Worm (Caenorhabditis elegans) whole organism, L3 larva: ENCODE data around the gene M116.5.

Experiments used
- aly-2 ChIP-seq: fragments of 150-350 bp; optimal IDR thresholded peaks from 2 replicates; lab custom pipeline; 2014; ENCODE audit warnings: missing biosample characterization, missing genetic modification characterization
- ama-1 ChIP-seq: fragments of 150-350 bp; optimal IDR thresholded peaks from 2 replicates; lab custom pipeline; 2018
- ceh-82 ChIP-seq: fragments of 150-350 bp; optimal IDR thresholded peaks from 2 replicates; lab custom pipeline; 2014; ENCODE audit warnings: missing biosample characterization, missing genetic modification characterization
- fos-1 ChIP-seq: fragments of 150-350 bp; optimal IDR thresholded peaks from 2 replicates; lab custom pipeline; 2014; ENCODE audit warnings: missing biosample characterization, missing genetic modification characterization
- lin-15B ChIP-seq: fragments of 150-350 bp; optimal IDR thresholded peaks from 2 replicates; lab custom pipeline; 2014; ENCODE audit warnings: missing biosample characterization, missing genetic modification characterization
- nhr-12 ChIP-seq: fragments of 150-350 bp; optimal IDR thresholded peaks from 2 replicates; lab custom pipeline; 2014; ENCODE audit warnings: missing biosample characterization, missing genetic modification characterization
- nhr-25 ChIP-seq: sonication (generic microtip); optimal IDR thresholded peaks from 2 replicates; lab custom pipeline; 2017; ENCODE audit warnings: missing biosample characterization, missing genetic modification characterization
- nhr-67 ChIP-seq: fragments of 150-350 bp; optimal IDR thresholded peaks from 2 replicates; lab custom pipeline; 2014; ENCODE audit warnings: missing biosample characterization, missing genetic modification characterization
- pha-4 ChIP-seq: fragments of 150-350 bp; optimal IDR thresholded peaks from 2 replicates; lab custom pipeline; 2014; ENCODE audit warnings: missing biosample characterization, missing genetic modification reagents, missing genetic modification characterization
- snpc-4 ChIP-seq: fragments of 150-350 bp; optimal IDR thresholded peaks from 2 replicates; lab custom pipeline; 2014; ENCODE audit warnings: missing biosample characterization, missing genetic modification characterization
- unc-39 ChIP-seq: sonication (generic microtip); optimal IDR thresholded peaks from 4 replicates; lab custom pipeline; 2017; ENCODE audit warnings: missing biosample characterization, missing genetic modification characterization
- unc-62 ChIP-seq: fragments of 150-350 bp; sonication (generic microtip); optimal IDR thresholded peaks from 4 replicates; lab custom pipeline; 2014; ENCODE audit warnings: missing biosample characterization, missing genetic modification reagents, missing genetic modification characterization
- ztf-4 ChIP-seq: fragments of 150-350 bp; optimal IDR thresholded peaks from 2 replicates; lab custom pipeline; 2014; ENCODE audit warnings: missing biosample characterization, missing genetic modification characterization

DNA sequence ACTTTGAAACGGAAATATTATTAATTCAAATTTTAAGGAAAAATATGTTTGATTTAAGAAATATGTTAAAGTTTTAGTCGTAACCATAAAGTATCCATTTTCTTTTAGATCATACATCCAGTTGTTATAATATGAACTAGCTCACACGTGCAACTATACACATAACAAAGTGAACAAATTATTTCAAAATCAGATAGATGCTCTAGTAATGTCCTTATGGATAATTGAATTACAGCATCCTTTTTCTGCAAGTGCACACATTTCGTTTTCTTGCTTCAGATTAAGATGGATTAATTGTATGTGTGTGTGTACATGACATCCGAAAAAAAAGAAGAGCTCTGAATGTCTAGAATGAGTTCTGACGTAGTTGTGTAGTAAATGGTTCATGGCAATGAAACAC is 35.2 kb downstream of the M116.5 start:
- TF ChIP-seq fos-1 (tag; lab: Kevin White, UChicago) (no peak), aly-2 (tag; lab: Kevin White, UChicago) (no peak), unc-39 (tag; lab: Kevin White, UChicago) (no peak), ama-1 (lab: Kevin White, UChicago) (no peak), lin-15B (tag; lab: Kevin White, UChicago) (no peak), ceh-82 (tag; lab: Kevin White, UChicago) (no peak), ztf-4 (no peak), nhr-12 (tag; lab: Kevin White, UChicago) (no peak), unc-62 (GFP tag; lab: Kevin White, UChicago) (no peak), nhr-25 (no peak), pha-4 (tag; lab: Kevin White, UChicago) (no peak), nhr-67 (tag; lab: Kevin White, UChicago) (no peak), snpc-4 (no peak)
